Worm (Caenorhabditis elegans) whole organism, L1 larva: ENCODE data around the gene fbxb-81.
"Not testable (repeated sequence)": the region's sequence is repeated elsewhere in the genome, so short reads cannot be mapped to it uniquely, and the experiment has no call there.

Experiments
- F16B12.6 ChIP-seq: fragments of 150-350 bp; optimal IDR thresholded peaks from 2 replicates; lab custom pipeline; 2014; ENCODE audit warnings: missing biosample characterization, missing genetic modification characterization
- aha-1 ChIP-seq: fragments of 150-350 bp; optimal IDR thresholded peaks from 2 replicates; lab custom pipeline; 2014; ENCODE audit warnings: missing biosample characterization, missing genetic modification characterization
- ama-1 ChIP-seq: fragments of 150-350 bp; optimal IDR thresholded peaks from 2 replicates; lab custom pipeline; 2014
- ceh-82 ChIP-seq, 3 experiments: fragments of 150-350 bp in 1 of 3; sonication (generic microtip) in 2 of 3; optimal IDR thresholded peaks; 2 replicates each; lab custom pipeline; 2014 to 2017; ENCODE audit warnings: missing biosample characterization in 3 of 3, missing genetic modification characterization in 3 of 3
- ceh-90 ChIP-seq: sonication (generic microtip); optimal IDR thresholded peaks from 2 replicates; lab custom pipeline; 2016; ENCODE audit warnings: missing genetic modification characterization, missing compliant biosample characterization
- dsc-1 ChIP-seq: sonication (generic microtip); optimal IDR thresholded peaks from 2 replicates; lab custom pipeline; 2016; ENCODE audit warnings: mild to moderate bottlenecking, missing genetic modification characterization, missing compliant biosample characterization
- efl-1 ChIP-seq, 4 experiments: fragments of 150-350 bp; optimal IDR thresholded peaks in 3 of 4; peaks in 1 of 4; 1 replicate in 1 of 4; 2 replicates in 3 of 4; lab custom pipeline; 2014; ENCODE audit warnings: missing biosample characterization in 2 of 4, missing genetic modification characterization in 2 of 4, missing genetic modification reagents in 2 of 4
- efl-3 ChIP-seq: fragments of 200-800 bp; sonication (Bioruptor generic); optimal IDR thresholded peaks from 2 replicates; lab custom pipeline; 2018; ENCODE audit warnings: mild to moderate bottlenecking, missing genetic modification characterization, missing compliant biosample characterization
- elt-2 ChIP-seq: sonication (generic microtip); optimal IDR thresholded peaks from 2 replicates; lab custom pipeline; 2016; ENCODE audit warnings: missing genetic modification characterization, mild to moderate bottlenecking, inconsistent platforms, missing compliant biosample characterization, missing genetic modification reagents
- elt-3 ChIP-seq, 6 experiments: fragments of 150-350 bp in 1 of 6; sonication (generic microtip); optimal IDR thresholded peaks; 2 replicates each; lab custom pipeline; 2017 to 2018; ENCODE audit warnings: missing biosample characterization in 6 of 6, missing genetic modification characterization in 6 of 6, inconsistent platforms in 1 of 6
- fkh-10 ChIP-seq: sonication (generic microtip); optimal IDR thresholded peaks from 2 replicates; lab custom pipeline; 2017; ENCODE audit warnings: missing biosample characterization, missing genetic modification reagents, missing genetic modification characterization
- hlh-17 ChIP-seq: fragments of 200-800 bp; sonication (Bioruptor generic); optimal IDR thresholded peaks from 2 replicates; lab custom pipeline; 2018; ENCODE audit warnings: missing genetic modification characterization, mild to moderate bottlenecking, missing compliant biosample characterization, moderate library complexity, borderline replicate concordance
- irx-1 ChIP-seq: sonication (generic microtip); optimal IDR thresholded peaks from 2 replicates; lab custom pipeline; 2016; ENCODE audit warnings: missing genetic modification characterization, missing compliant biosample characterization
- jun-1 ChIP-seq: fragments of 150-350 bp; optimal IDR thresholded peaks from 2 replicates; lab custom pipeline; 2014; ENCODE audit warnings: missing biosample characterization, missing genetic modification reagents, missing genetic modification characterization
- lin-15B ChIP-seq: fragments of 150-350 bp; sonication (generic microtip); optimal IDR thresholded peaks from 3 replicates; lab custom pipeline; 2014; ENCODE audit warnings: missing biosample characterization, missing genetic modification characterization
- lin-35 ChIP-seq, 2 experiments: fragments of 150-350 bp; optimal IDR thresholded peaks; 2 replicates each; lab custom pipeline; 2014; ENCODE audit warnings: missing biosample characterization in 2 of 2, missing genetic modification characterization in 2 of 2, missing genetic modification reagents in 2 of 2
- lin-39 ChIP-seq: fragments of 150-350 bp; optimal IDR thresholded peaks from 2 replicates; lab custom pipeline; 2014; ENCODE audit warnings: missing biosample characterization, missing genetic modification reagents, missing genetic modification characterization
- nhr-84 ChIP-seq: sonication (generic microtip); optimal IDR thresholded peaks from 2 replicates; lab custom pipeline; 2017; ENCODE audit warnings: missing biosample characterization, missing genetic modification characterization
- sox-4 ChIP-seq: sonication (generic microtip); optimal IDR thresholded peaks from 2 replicates; lab custom pipeline; 2016; ENCODE audit warnings: missing genetic modification characterization, missing compliant biosample characterization
- sup-37 ChIP-seq: fragments of 200-800 bp; sonication (Bioruptor generic); optimal IDR thresholded peaks from 2 replicates; lab custom pipeline; 2018; ENCODE audit warnings: mild to moderate bottlenecking, missing genetic modification characterization, missing compliant biosample characterization
- swsn-7 ChIP-seq: sonication (generic microtip); optimal IDR thresholded peaks from 2 replicates; lab custom pipeline; 2016; ENCODE audit warnings: missing genetic modification characterization, missing compliant biosample characterization
- tbx-2 ChIP-seq: sonication (generic microtip); optimal IDR thresholded peaks from 2 replicates; lab custom pipeline; 2016; ENCODE audit warnings: missing genetic modification characterization, missing compliant biosample characterization
- tlp-1 ChIP-seq: fragments of 150-350 bp; optimal IDR thresholded peaks from 2 replicates; lab custom pipeline; 2014; ENCODE audit warnings: missing biosample characterization, missing genetic modification characterization
- unc-86 ChIP-seq: sonication (generic microtip); optimal IDR thresholded peaks from 2 replicates; lab custom pipeline; 2016; ENCODE audit warnings: missing genetic modification characterization, missing compliant biosample characterization
- vab-15 ChIP-seq: sonication (generic microtip); optimal IDR thresholded peaks from 2 replicates; lab custom pipeline; 2017; ENCODE audit warnings: missing genotype, mild to moderate bottlenecking, missing genetic modification characterization, missing compliant biosample characterization
- zip-4 ChIP-seq: fragments of 200-800 bp; sonication (Bioruptor generic); optimal IDR thresholded peaks from 2 replicates; lab custom pipeline; 2018; ENCODE audit warnings: mild to moderate bottlenecking, missing genetic modification characterization, moderate library complexity, missing compliant biosample characterization

Gene fbxb-81

ce11 chrIII:121983-122449 lies 19.0 kb downstream of the fbxb-81 start, which contains the start of gene C29F9.12:
Gene C29F9.12, minus strand, starts transcription at chrIII:122033.
- not testable (repeated sequence) for TF ChIP-seq F16B12.6 (tag; lab: Kevin White, UChicago); tbx-2 (tag; lab: Kevin White, UChicago); ceh-90

DNA sequence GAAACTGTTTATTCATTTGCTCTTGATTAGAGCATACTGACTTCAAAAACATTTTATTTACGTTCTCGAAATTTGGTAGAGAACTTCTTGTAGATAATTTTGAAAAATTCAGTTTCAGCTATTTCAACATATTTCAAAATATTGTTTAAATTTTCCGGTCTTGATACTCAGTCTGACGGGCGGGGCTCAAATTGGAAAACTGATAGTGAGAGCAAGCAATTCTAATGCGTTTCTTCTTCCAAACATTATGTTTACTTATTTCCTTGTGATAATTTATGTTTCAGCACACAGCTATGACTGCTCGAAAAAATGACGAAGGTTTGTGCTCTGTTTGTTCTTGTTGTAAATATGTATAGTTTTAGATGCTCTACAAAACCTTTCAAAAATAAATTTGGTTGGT lies 20.8 kb downstream of the fbxb-81 start, which contains the start of gene pals-24:
pals-24 (plus strand) TSS at position 237 of the 400 bp plus-strand sequence.
- no peak for TF ChIP-seq zip-4 (GFP tag; lab: Kevin White, UChicago)
- peak in 1 of 2 experiments; percentile 14 for TF ChIP-seq lin-35 (GFP tag; optimal IDR thresholded peaks at IDR 0.05; lab: Kevin White, UChicago)
- TF ChIP-seq elt-2 (tag; lab: Kevin White, UChicago) = peak; percentile 56
- TF ChIP-seq efl-1 (optimal IDR thresholded peaks at IDR 0.05; lab: Kevin White, UChicago) = no peak
- TF ChIP-seq efl-1 (GFP tag; optimal IDR thresholded peaks at IDR 0.05 in 1 of 2; lab: Kevin White, UChicago) = peak in 1 of 2 experiments; percentile 79
- no peak for TF ChIP-seq unc-86

ce11 chrIII:117857-118256 lies 23.2 kb downstream of the fbxb-81 start:
- TF ChIP-seq unc-86 (no peak), elt-3 (tag; optimal IDR thresholded peaks at IDR 0.05; lab: Kevin White, UChicago) (no peak), lin-39 (tag; lab: Kevin White, UChicago) (no peak)

ce11 chrIII:117210-117609 lies 23.8 kb downstream of the fbxb-81 start, which contains the start of gene C29F9.5:
Gene C29F9.5, plus strand, starts transcription at chrIII:117510.
- TF ChIP-seq vab-15 (tag; lab: Kevin White, UChicago) (no peak), aha-1 (no peak), dsc-1 (tag; lab: Kevin White, UChicago) (no peak), efl-3 (no peak), jun-1 (tag; lab: Kevin White, UChicago) (no peak), unc-86 (no peak), swsn-7 (tag; lab: Kevin White, UChicago) (no peak), sox-4 (tag; lab: Kevin White, UChicago) (no peak), elt-2 (tag; lab: Kevin White, UChicago) (no peak), nhr-84 (tag; lab: Kevin White, UChicago) (no peak), sup-37 (GFP tag; lab: Kevin White, UChicago) (no peak), tlp-1 (tag; lab: Kevin White, UChicago) (no peak), hlh-17 (no peak)

DNA sequence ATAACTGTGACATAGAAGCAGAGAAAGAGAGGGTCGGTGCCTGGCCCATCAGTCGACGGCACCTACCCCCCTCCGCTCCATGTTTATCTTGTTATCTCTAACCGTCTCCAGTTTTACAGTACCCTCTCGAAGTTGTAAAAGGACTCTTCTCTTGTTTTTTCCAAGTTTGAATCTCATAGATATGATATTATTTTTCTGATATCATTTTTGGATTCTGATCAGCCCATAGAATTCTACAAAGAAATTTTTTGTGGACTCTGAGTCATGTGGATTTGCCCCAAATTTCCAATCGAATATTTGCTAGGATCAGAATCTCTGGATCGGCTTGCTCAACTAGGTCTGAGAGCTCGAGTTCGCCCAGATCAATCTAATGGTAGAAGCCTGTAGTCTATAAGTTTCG lies 26.4 kb downstream of the fbxb-81 start, which contains the start of gene C29F9.6:
C29F9.6 (plus strand) TSS at position 301 of the 400 bp plus-strand sequence.
- TF ChIP-seq ceh-82 (tag; optimal IDR thresholded peaks at IDR 0.05; lab: Kevin White, UChicago) (no peak), efl-1 (optimal IDR thresholded peaks at IDR 0.05; lab: Kevin White, UChicago) (no peak), efl-1 (GFP tag; optimal IDR thresholded peaks at IDR 0.05 in 1 of 2; lab: Kevin White, UChicago) (peak in 1 of 2 experiments; percentile 66)

DNA sequence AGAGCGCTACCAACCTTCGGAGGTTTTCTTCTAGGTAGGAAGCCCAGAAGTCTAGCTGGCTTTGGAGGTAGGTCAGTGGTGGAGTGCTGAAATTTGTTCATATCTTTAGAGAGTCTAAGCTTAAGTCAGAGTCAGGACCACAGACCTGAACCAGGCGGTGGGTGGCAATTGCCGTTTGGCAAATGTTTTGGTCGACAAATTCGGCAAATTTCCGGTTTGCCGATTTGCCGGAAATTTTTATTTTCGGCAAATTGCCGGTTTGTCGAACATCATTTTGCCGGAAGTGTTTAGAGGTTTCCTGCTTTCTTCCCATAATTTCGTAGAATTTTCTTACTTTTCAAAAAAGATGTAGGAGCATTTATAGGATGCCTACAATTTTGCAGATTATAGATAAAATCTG lies 42.2 kb downstream of the fbxb-81 start, which contains the start of gene C29F9.9:
C29F9.9 (minus strand) TSS at position 101 of the 400 bp plus-strand sequence.
- TF ChIP-seq ama-1 (lab: Kevin White, UChicago); fkh-10; irx-1 (tag; lab: Kevin White, UChicago): not testable (repeated sequence)

ce11 chrIII:97018-97417 lies 44.0 kb downstream of the fbxb-81 start, which contains the start of gene C29F9.8:
Gene C29F9.8, minus strand, starts transcription at chrIII:97118.
- not testable (repeated sequence) for TF ChIP-seq lin-15B, F16B12.6, irx-1 (tag; lab: Kevin White, UChicago)
